Worm (Caenorhabditis elegans) whole organism, late embryonic: Measurements from ENCODE around the gene str-171.

Experiments
- C08G9.2 ChIP-seq: sonication (generic microtip); optimal IDR thresholded peaks from 2 replicates; lab custom pipeline; 2016; ENCODE audit warnings: mild to moderate bottlenecking, missing genetic modification characterization, moderate library complexity, missing compliant biosample characterization
- C38D4.7 ChIP-seq: fragments of 200-800 bp; sonication (Bioruptor generic); optimal IDR thresholded peaks from 2 replicates; lab custom pipeline; 2018; ENCODE audit warnings: mild to moderate bottlenecking, missing genetic modification characterization, moderate library complexity, missing compliant biosample characterization
- F13H6.1 ChIP-seq: sonication (generic microtip); optimal IDR thresholded peaks from 2 replicates; lab custom pipeline; 2016; ENCODE audit warnings: missing genetic modification characterization, missing compliant biosample characterization
- K02D7.2 ChIP-seq: sonication (generic microtip); optimal IDR thresholded peaks from 2 replicates; lab custom pipeline; 2017; ENCODE audit warnings: mild to moderate bottlenecking, missing genetic modification characterization, missing compliant biosample characterization
- T23F11.4 ChIP-seq: fragments of 200-800 bp; sonication (Bioruptor generic); optimal IDR thresholded peaks from 2 replicates; lab custom pipeline; 2018; ENCODE audit warnings: mild to moderate bottlenecking, missing genetic modification characterization, missing compliant biosample characterization
- ahr-1 ChIP-seq: sonication (generic microtip); optimal IDR thresholded peaks from 2 replicates; lab custom pipeline; 2016; ENCODE audit warnings: missing genetic modification characterization, missing compliant biosample characterization
- ama-1 ChIP-seq: fragments of 150-350 bp; optimal IDR thresholded peaks from 2 replicates; lab custom pipeline; 2014
- ceh-14 ChIP-seq: sonication (generic microtip); optimal IDR thresholded peaks from 2 replicates; lab custom pipeline; 2016; ENCODE audit warnings: missing genotype, missing genetic modification characterization, missing compliant biosample characterization
- ceh-2 ChIP-seq: sonication (generic microtip); optimal IDR thresholded peaks from 2 replicates; lab custom pipeline; 2016; ENCODE audit warnings: missing genotype, missing genetic modification characterization, missing compliant biosample characterization
- ceh-30 ChIP-seq: fragments of 150-350 bp; optimal IDR thresholded peaks from 2 replicates; lab custom pipeline; 2014; ENCODE audit warnings: missing biosample characterization, missing genetic modification characterization
- ceh-31 ChIP-seq: sonication (generic microtip); optimal IDR thresholded peaks from 2 replicates; lab custom pipeline; 2016; ENCODE audit warnings: missing genetic modification characterization, missing compliant biosample characterization
- ceh-34 ChIP-seq: sonication (generic microtip); optimal IDR thresholded peaks from 2 replicates; lab custom pipeline; 2016; ENCODE audit warnings: mild to moderate bottlenecking, missing genetic modification characterization, missing compliant biosample characterization
- ceh-45 ChIP-seq: fragments of 200-800 bp; sonication (Bioruptor generic); IDR thresholded peaks from 2 replicates; pipeline ENCODE4 v1.3.6; 2022; ENCODE audit warnings: missing genetic modification reagents, missing genetic modification characterization, missing compliant biosample characterization
- ceh-48 ChIP-seq: sonication (generic microtip); optimal IDR thresholded peaks from 2 replicates; lab custom pipeline; 2016; ENCODE audit warnings: missing genetic modification characterization, inconsistent platforms, missing compliant biosample characterization
- ceh-9 ChIP-seq: sonication (generic microtip); optimal IDR thresholded peaks from 2 replicates; lab custom pipeline; 2016; ENCODE audit warnings: mild to moderate bottlenecking, missing genetic modification characterization, inconsistent platforms, missing compliant biosample characterization
- elt-2 ChIP-seq: sonication (generic microtip); optimal IDR thresholded peaks from 2 replicates; lab custom pipeline; 2016; ENCODE audit warnings: missing genetic modification reagents, missing genetic modification characterization, missing compliant biosample characterization
- ets-4 ChIP-seq: sonication (generic microtip); optimal IDR thresholded peaks from 2 replicates; lab custom pipeline; 2016; ENCODE audit warnings: missing genetic modification characterization, missing compliant biosample characterization
- fax-1 ChIP-seq: sonication (generic microtip); optimal IDR thresholded peaks from 2 replicates; lab custom pipeline; 2016; ENCODE audit warnings: missing genotype, missing genetic modification characterization, missing compliant biosample characterization
- fkh-10 ChIP-seq: fragments of 150-350 bp; optimal IDR thresholded peaks from 2 replicates; lab custom pipeline; 2014; ENCODE audit warnings: missing biosample characterization, missing genetic modification reagents, missing genetic modification characterization
- hlh-15 ChIP-seq: sonication (generic microtip); optimal IDR thresholded peaks from 2 replicates; lab custom pipeline; 2016; ENCODE audit warnings: missing genetic modification characterization, missing compliant biosample characterization
- hlh-8 ChIP-seq: sonication (generic microtip); optimal IDR thresholded peaks from 2 replicates; lab custom pipeline; 2016; ENCODE audit warnings: missing genotype, missing genetic modification characterization, missing compliant biosample characterization
- lim-6 ChIP-seq: sonication (generic microtip); optimal IDR thresholded peaks from 2 replicates; lab custom pipeline; 2016; ENCODE audit warnings: missing genetic modification characterization, missing compliant biosample characterization
- lin-11 ChIP-seq: fragments of 200-800 bp; sonication (Bioruptor generic); optimal IDR thresholded peaks from 2 replicates; lab custom pipeline; 2018; ENCODE audit warnings: mild to moderate bottlenecking, missing genetic modification characterization, missing compliant biosample characterization
- nfya-1 ChIP-seq: sonication (generic microtip); optimal IDR thresholded peaks from 2 replicates; lab custom pipeline; 2017; ENCODE audit warnings: missing genetic modification characterization, mild to moderate bottlenecking, missing compliant biosample characterization, antibody characterized with exemption, moderate library complexity
- nhr-232 ChIP-seq: sonication (generic microtip); optimal IDR thresholded peaks from 2 replicates; lab custom pipeline; 2016; ENCODE audit warnings: missing genetic modification characterization, missing compliant biosample characterization
- npax-4 ChIP-seq: sonication (generic microtip); optimal IDR thresholded peaks from 2 replicates; lab custom pipeline; 2016; ENCODE audit warnings: missing genetic modification characterization, missing compliant biosample characterization
- pag-3 ChIP-seq: sonication (generic microtip); optimal IDR thresholded peaks from 2 replicates; lab custom pipeline; 2016; ENCODE audit warnings: missing compliant biosample characterization, missing genetic modification characterization, borderline replicate concordance
- pat-9 ChIP-seq: fragments of 200-800 bp; sonication (Bioruptor generic); optimal IDR thresholded peaks from 2 replicates; lab custom pipeline; 2018; ENCODE audit warnings: mild to moderate bottlenecking, missing genetic modification characterization, moderate library complexity, missing compliant biosample characterization
- pha-4 ChIP-seq: fragments of 150-350 bp; optimal IDR thresholded peaks from 2 replicates; lab custom pipeline; 2018; ENCODE audit warnings: missing biosample characterization, missing genetic modification reagents, missing genetic modification characterization
- pqm-1 ChIP-seq: sonication (generic microtip); optimal IDR thresholded peaks from 2 replicates; lab custom pipeline; 2016; ENCODE audit warnings: missing genetic modification characterization, missing compliant biosample characterization
- pros-1 ChIP-seq: fragments of 150-350 bp; optimal IDR thresholded peaks from 2 replicates; lab custom pipeline; 2014; ENCODE audit warnings: missing biosample characterization, missing genetic modification reagents, missing genetic modification characterization
- rnt-1 ChIP-seq: sonication (generic microtip); optimal IDR thresholded peaks from 2 replicates; lab custom pipeline; 2016; ENCODE audit warnings: missing genetic modification characterization, missing compliant biosample characterization
- tbx-2 ChIP-seq: sonication (generic microtip); optimal IDR thresholded peaks from 2 replicates; lab custom pipeline; 2016; ENCODE audit warnings: missing genetic modification characterization, missing compliant biosample characterization
- unc-3 ChIP-seq, 2 experiments: fragments of 200-800 bp in 1 of 2; sonication (Bioruptor generic) in 1 of 2; sonication (generic microtip) in 1 of 2; conservative IDR thresholded peaks in 1 of 2; optimal IDR thresholded peaks in 1 of 2; 2 replicates each; pipeline versions ENCODE4 v1.3.6 to Lab custom; 2016 to 2022; ENCODE audit warnings: missing compliant biosample characterization in 2 of 2, missing genetic modification characterization in 2 of 2, missing genetic modification reagents in 1 of 2
- unc-42 ChIP-seq: sonication (generic microtip); optimal IDR thresholded peaks from 2 replicates; lab custom pipeline; 2016; ENCODE audit warnings: missing genotype, missing genetic modification characterization, missing compliant biosample characterization
- unc-55 ChIP-seq: sonication (generic microtip); optimal IDR thresholded peaks from 2 replicates; lab custom pipeline; 2017; ENCODE audit warnings: missing biosample characterization, missing genetic modification reagents, missing genetic modification characterization
- unc-86 ChIP-seq: sonication (generic microtip); optimal IDR thresholded peaks from 2 replicates; lab custom pipeline; 2016; ENCODE audit warnings: missing genetic modification characterization, missing compliant biosample characterization
- zip-5 ChIP-seq: sonication (generic microtip); optimal IDR thresholded peaks from 2 replicates; lab custom pipeline; 2016; ENCODE audit warnings: missing genetic modification characterization, missing compliant biosample characterization

str-171 gene

DNA sequence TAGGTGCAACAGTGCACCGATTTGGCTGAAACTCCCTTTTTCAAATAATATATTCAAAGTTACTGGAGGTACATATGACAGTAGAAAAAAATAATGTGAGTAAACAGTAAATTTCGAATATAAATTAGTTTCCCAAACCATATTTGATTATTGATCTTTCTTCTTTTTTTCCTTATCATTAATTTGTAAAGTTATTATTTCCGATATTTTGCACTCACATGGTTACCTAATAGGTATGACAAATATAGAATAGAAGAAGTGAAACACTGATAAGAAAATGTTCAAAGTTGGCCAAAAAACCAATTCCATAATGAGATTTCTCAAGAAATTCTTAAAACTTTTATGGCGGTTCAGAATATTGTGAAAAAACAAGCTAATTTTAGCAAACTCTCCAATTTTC is 7.5 kb upstream of the str-171 start:
- TF ChIP-seq ceh-30 (tag; lab: Kevin White, UChicago) = no peak
- no peak for TF ChIP-seq fkh-10 (GFP tag; lab: Kevin White, UChicago)
- TF ChIP-seq nhr-232 = no peak
- no peak for TF ChIP-seq pat-9 (tag; lab: Kevin White, UChicago)
- TF ChIP-seq ceh-48 (tag; lab: Kevin White, UChicago) = no peak

DNA sequence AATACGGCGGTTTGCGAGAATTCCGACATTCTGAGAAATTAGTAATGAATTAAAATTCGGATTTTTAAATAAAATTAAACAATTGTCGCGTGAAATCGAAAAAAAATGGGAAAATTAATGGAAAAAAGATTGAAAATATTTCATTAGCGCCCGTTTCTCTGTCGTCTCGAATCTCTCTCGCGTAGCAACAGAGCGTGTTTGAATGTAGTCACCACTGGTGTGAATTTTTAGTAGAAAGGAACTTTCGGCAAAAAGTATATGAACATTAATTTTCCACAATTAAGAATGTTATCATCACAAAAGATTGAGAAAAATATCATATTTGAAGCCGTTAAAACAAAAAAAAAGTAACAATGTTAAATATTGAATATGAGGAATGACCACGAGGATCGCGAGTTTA is 4.4 kb upstream of the str-171 start, which contains the start of gene aipl-1:
aipl-1 (minus strand) TSS at position 30 of the 400 bp plus-strand sequence.
- TF ChIP-seq nfya-1 (peak; percentile 35), pat-9 (tag; lab: Kevin White, UChicago) (no peak), K02D7.2 (tag; lab: Kevin White, UChicago) (no peak), unc-3 (GFP tag; conservative IDR thresholded peaks at IDR 0.05; lab: Robert Waterston, UW) (no peak), unc-3 (tag; optimal IDR thresholded peaks at IDR 0.05; lab: Kevin White, UChicago) (peak; percentile 19), C08G9.2 (tag; lab: Kevin White, UChicago) (peak; percentile 53), pqm-1 (tag; lab: Kevin White, UChicago) (peak; percentile 41), rnt-1 (tag; lab: Kevin White, UChicago) (peak; percentile 47), lim-6 (tag; lab: Kevin White, UChicago) (peak; percentile 8), pag-3 (tag; lab: Kevin White, UChicago) (no peak), ceh-14 (tag; lab: Kevin White, UChicago) (peak; percentile 63), F13H6.1 (no peak), fax-1 (tag; lab: Kevin White, UChicago) (peak; percentile 36), ceh-31 (tag; lab: Kevin White, UChicago) (peak; percentile 91), ceh-9 (tag; lab: Kevin White, UChicago) (no peak), ahr-1 (tag; lab: Kevin White, UChicago) (peak; percentile 38), ceh-34 (peak; percentile 10), unc-55 (GFP tag; lab: Kevin White, UChicago) (peak; percentile 7), pha-4 (tag; lab: Kevin White, UChicago) (no peak), hlh-8 (no peak), ceh-48 (tag; lab: Kevin White, UChicago) (no peak), tbx-2 (peak; percentile 78), zip-5 (tag; lab: Kevin White, UChicago) (peak; percentile 11), nhr-232 (no peak), unc-42 (tag; lab: Kevin White, UChicago) (peak; percentile 88), elt-2 (tag; lab: Kevin White, UChicago) (peak; percentile 20), ets-4 (tag; lab: Kevin White, UChicago) (peak; percentile 24), ceh-2 (tag; lab: Kevin White, UChicago) (peak; percentile 62)

DNA sequence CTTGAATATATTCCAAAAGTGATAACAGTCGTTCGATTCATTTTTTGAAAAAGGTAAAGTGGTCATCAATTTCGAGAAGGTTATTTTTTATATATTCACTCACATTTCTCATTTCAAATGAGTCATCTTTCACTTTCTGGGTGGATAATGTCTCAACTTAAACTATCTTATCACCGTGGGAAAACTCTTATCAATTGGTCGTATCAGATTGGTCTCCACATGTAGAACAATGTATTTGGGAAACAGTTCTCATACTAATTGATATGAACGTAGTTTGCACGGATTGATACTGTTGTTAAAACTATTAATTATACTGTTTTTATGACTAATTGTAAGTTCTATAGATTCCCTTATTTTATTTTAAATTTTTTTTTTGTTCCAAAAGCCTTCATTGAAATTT is 1.5 kb upstream of the str-171 start:
- TF ChIP-seq hlh-15 (tag; lab: Kevin White, UChicago) = no peak
- no peak for TF ChIP-seq unc-3 (GFP tag; conservative IDR thresholded peaks at IDR 0.05; lab: Robert Waterston, UW)
- no peak for TF ChIP-seq unc-3 (tag; optimal IDR thresholded peaks at IDR 0.05; lab: Kevin White, UChicago)
- TF ChIP-seq elt-2 (tag; lab: Kevin White, UChicago) = peak; percentile 92
- no peak for TF ChIP-seq fkh-10 (GFP tag; lab: Kevin White, UChicago)
- no peak for TF ChIP-seq zip-5 (tag; lab: Kevin White, UChicago)
- TF ChIP-seq pros-1 = no peak
- TF ChIP-seq npax-4 (tag; lab: Kevin White, UChicago) = no peak

DNA sequence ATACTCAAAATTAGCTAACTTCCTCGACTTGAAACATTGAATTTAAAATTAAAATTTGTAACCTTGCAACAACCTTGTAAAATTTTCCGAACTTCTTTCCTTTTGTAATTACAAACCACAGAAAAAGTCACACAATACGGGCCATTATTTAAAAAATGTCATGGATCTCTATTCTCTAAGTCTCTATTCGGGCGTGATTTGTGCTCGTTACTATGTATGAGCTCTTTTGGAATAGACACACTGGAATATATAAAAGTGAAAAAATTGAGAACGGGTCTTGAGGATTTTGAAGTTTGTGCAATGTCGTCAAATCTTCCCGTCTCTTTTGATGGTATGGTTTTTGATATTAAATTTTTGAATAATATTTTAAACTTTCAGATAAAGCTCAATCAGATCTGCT is 4.4 kb downstream of the str-171 start, which contains the start of gene srr-7:
srr-7 (plus strand) TSS at position 301 of the 400 bp plus-strand sequence.
- TF ChIP-seq T23F11.4 (GFP tag; lab: Kevin White, UChicago) (no peak), C38D4.7 (no peak), ceh-2 (tag; lab: Kevin White, UChicago) (no peak), rnt-1 (tag; lab: Kevin White, UChicago) (no peak), lin-11 (tag; lab: Kevin White, UChicago) (no peak), ama-1 (lab: Kevin White, UChicago) (no peak), ceh-45 (GFP tag; lab: Robert Waterston, UW) (no peak), pag-3 (tag; lab: Kevin White, UChicago) (no peak), hlh-8 (no peak), unc-86 (no peak), nhr-232 (no peak), elt-2 (tag; lab: Kevin White, UChicago) (no peak)
